Fruit fly (Drosophila melanogaster): ENCODE results near the gene CG3288.

CG3288 gene

DNA sequence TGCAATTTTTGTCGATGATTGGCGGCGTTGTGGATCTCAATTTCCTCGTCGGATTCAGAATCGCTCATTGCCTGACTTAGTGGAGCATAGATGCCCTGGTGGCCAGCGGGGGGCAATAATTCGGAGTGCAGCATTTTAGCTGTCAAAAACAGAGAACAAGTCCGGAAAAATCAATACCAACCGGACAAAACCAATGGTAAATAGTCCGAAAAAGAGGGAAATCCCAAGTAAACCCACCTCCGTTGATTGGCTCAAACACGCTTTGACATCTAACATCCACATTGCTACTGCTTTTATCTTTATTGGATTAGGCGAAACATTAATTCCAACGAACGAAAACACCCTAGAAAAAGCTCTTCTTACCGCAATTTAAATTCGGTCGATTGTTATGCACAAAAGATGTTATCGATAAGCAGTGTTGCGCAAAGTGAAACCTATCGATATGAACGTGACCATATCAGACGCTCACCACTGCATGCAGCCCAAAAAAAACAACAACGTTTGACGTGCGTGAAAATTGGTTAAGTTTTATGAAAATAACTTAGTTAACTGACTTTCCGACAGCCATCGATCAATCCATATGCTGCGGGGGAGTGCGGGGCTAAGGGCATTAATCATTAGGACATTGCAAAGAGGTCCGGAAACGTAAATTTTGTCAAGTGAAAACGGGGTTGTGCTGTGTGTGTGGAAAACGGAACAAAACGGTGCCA, 20.2 kb upstream of the CG3288 start, which contains the start of the genes CG3618 and Pka-R1 (continued):
- TF ChIP-seq Dek (tag; optimal IDR thresholded peaks at IDR 0.05) (no peak), CG9932 (GFP tag; IDR thresholded peaks at IDR 0.05) (no peak), CG16779 (GFP tag; IDR thresholded peaks at IDR 0.05) (no peak), CG13123 (GFP tag; optimal IDR thresholded peaks at IDR 0.05) (no peak), dmrt99B (tag; optimal IDR thresholded peaks at IDR 0.05) (no peak), CG17829 (tag; optimal IDR thresholded peaks at IDR 0.05) (peak; percentile 22), pzg (GFP tag; optimal IDR thresholded peaks at IDR 0.05) (peak; percentile 73), ranshi (GFP tag; IDR thresholded peaks at IDR 0.05) (no peak), sens (GFP tag) (peak; percentile 30), kni (GFP tag; optimal IDR thresholded peaks at IDR 0.05) (no peak), ewg (GFP tag; optimal IDR thresholded peaks at IDR 0.05) (peak; percentile 1), CG3995 (GFP tag; optimal IDR thresholded peaks at IDR 0.05) (peak; percentile 49), sens-2 (GFP tag; IDR thresholded peaks at IDR 0.05) (no peak), CG12659 (GFP tag; optimal IDR thresholded peaks at IDR 0.05) (peak; percentile 62), lbe (GFP tag; optimal IDR thresholded peaks at IDR 0.05) (no peak), Doc2 (GFP tag; IDR thresholded peaks at IDR 0.05) (no peak), Atf3 (GFP tag; optimal IDR thresholded peaks at IDR 0.05) (no peak), CG17361 (GFP tag; IDR thresholded peaks at IDR 0.05) (no peak), NFAT (GFP tag; IDR thresholded peaks at IDR 0.05) (no peak), cas (GFP tag; IDR thresholded peaks at IDR 0.05) (no peak), CG2120 (GFP tag; optimal IDR thresholded peaks at IDR 0.05) (peak; percentile 23), CG17912 (GFP tag; optimal IDR thresholded peaks at IDR 0.05) (no peak)

DNA sequence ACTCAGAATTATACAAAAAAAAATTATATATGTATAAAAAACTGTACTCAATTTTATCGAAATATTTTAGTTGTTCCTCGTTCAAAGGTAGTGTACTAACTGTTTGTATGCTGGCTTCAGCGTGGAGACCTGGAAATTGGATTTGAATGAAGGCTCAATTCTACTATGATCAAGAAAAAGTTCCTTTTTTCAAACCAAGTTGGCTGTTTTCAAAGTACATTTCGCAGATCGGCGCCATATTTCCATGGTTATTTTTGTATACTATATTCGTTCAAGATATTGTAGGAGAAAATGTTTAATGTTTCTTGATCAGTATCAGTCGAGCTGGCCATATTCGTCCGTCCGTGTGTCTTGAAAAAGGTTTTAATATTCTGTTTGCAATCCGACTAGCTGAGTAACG, 18.1 kb upstream of the CG3288 start, which contains the start of gene Mst77F:
Gene Mst77F, minus strand, starts transcription at position 101 of the 400 bp plus-strand sequence.
- TF ChIP-seq CG16815 (GFP tag; optimal IDR thresholded peaks at IDR 0.05), result no peak
- no peak for TF ChIP-seq CG11456 (GFP tag; IDR thresholded peaks at IDR 0.05)
- TF ChIP-seq Dref (GFP tag; IDR thresholded peaks at IDR 0.05), result no peak
- TF ChIP-seq Ravus (GFP tag; IDR thresholded peaks at IDR 0.05), result no peak
- TF ChIP-seq CG9215 (GFP tag; IDR thresholded peaks at IDR 0.05), result no peak
- TF ChIP-seq CG7745 (tag; optimal IDR thresholded peaks at IDR 0.05), result no peak
- no peak for TF ChIP-seq pros (GFP tag; optimal IDR thresholded peaks at IDR 0.05)
- no peak for TF ChIP-seq CG2875 (GFP tag; optimal IDR thresholded peaks at IDR 0.05)
- no peak for TF ChIP-seq pzg (GFP tag; optimal IDR thresholded peaks at IDR 0.05)
- no peak for TF ChIP-seq CG11085 (GFP tag; IDR thresholded peaks at IDR 0.05)

dm6 chr3L:20823206-20823803, 12.7 kb upstream of the CG3288 start:
- TF ChIP-seq tup (GFP tag; optimal IDR thresholded peaks at IDR 0.05) (no peak), CG11504 (tag; optimal IDR thresholded peaks at IDR 0.05) (no peak), mirr (GFP tag; optimal IDR thresholded peaks at IDR 0.05) (no peak), Lim3 (GFP tag; IDR thresholded peaks at IDR 0.05) (no peak), bcd (GFP tag; optimal IDR thresholded peaks at IDR 0.05) (no peak), CG4328 (GFP tag; optimal IDR thresholded peaks at IDR 0.05) (no peak), E2f1 (GFP tag; IDR thresholded peaks at IDR 0.05) (no peak), CG15011 (GFP tag; optimal IDR thresholded peaks at IDR 0.05) (peak; percentile 43), CG3838 (GFP tag; optimal IDR thresholded peaks at IDR 0.05) (no peak), CG1792 (GFP tag; optimal IDR thresholded peaks at IDR 0.05) (no peak), CG31388 (GFP tag; optimal IDR thresholded peaks at IDR 0.05) (peak; percentile 59), slbo (GFP tag; IDR thresholded peaks at IDR 0.05) (no peak), Atf3 (GFP tag; optimal IDR thresholded peaks at IDR 0.05) (no peak), ap (GFP tag; IDR thresholded peaks at IDR 0.05) (no peak), tgo (GFP tag; IDR thresholded peaks at IDR 0.05) (no peak), Ets97D (GFP tag; optimal IDR thresholded peaks at IDR 0.05) (no peak), peb (GFP tag; IDR thresholded peaks at IDR 0.05) (no peak), Ssrp (tag; optimal IDR thresholded peaks at IDR 0.05) (no peak), Mes4 (GFP tag; optimal IDR thresholded peaks at IDR 0.05) (no peak), CG32767 (GFP tag; IDR thresholded peaks at IDR 0.05) (no peak)
